Worm (Caenorhabditis elegans): Measurements from ENCODE around the gene ncx-5.
"Not testable (repeated sequence)": the region's sequence is repeated elsewhere in the genome, so short reads cannot be mapped to it uniquely, and the experiment has no call there.

The ncx-5 gene

DNA sequence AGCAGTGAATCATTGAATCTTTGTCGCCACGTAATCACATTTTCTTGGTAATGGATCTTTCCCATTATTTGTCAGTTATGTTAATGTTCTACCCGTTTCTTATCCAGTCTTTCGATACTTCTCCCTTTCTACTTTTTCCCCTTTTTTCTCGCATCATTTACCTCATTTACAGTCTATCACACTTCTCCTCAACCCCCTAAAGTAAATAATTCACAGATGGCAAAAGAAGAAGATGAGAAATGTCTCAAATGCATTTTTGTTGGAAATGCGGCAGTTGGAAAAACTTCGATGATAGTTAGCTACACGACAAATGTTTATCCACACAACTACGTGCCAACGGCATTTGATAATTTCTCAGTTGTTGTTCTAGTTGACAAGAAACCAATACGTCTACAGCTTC is 27.8 kb downstream of the ncx-5 start, which contains the start of gene chw-1:
TSS of gene chw-1 (plus strand) at position 217 of the 400 bp plus-strand sequence.
- TF ChIP-seq him-1 (tag; optimal IDR thresholded peaks at IDR 0.05): no peak
- no peak for TF ChIP-seq somi-1 (GFP tag; optimal IDR thresholded peaks at IDR 0.05)
- TF ChIP-seq nhr-120 (GFP tag; IDR thresholded peaks at IDR 0.05): no peak
- no peak for TF ChIP-seq Y56A3A.18 (GFP tag; IDR thresholded peaks at IDR 0.05)
- TF ChIP-seq unc-62 (GFP tag; optimal IDR thresholded peaks at IDR 0.05): no peak
- no peak for TF ChIP-seq attf-3 (GFP tag; conservative IDR thresholded peaks at IDR 0.05)
- no peak for TF ChIP-seq attf-5 (GFP tag; optimal IDR thresholded peaks at IDR 0.05)
- no peak for TF ChIP-seq aptf-3 (GFP tag; IDR thresholded peaks at IDR 0.05)
- no peak for TF ChIP-seq B0261.1 (tag; optimal IDR thresholded peaks at IDR 0.05)
- TF ChIP-seq rec-8 (tag; optimal IDR thresholded peaks at IDR 0.05): no peak
- no peak for TF ChIP-seq F49E8.2 (tag; optimal IDR thresholded peaks at IDR 0.05; ENCODE audit: insufficient read depth)
- no peak for TF ChIP-seq nhr-80 (tag; optimal IDR thresholded peaks at IDR 0.05)
- no peak for TF ChIP-seq repo-1 (tag; optimal IDR thresholded peaks at IDR 0.05)
- no peak for TF ChIP-seq lsl-1 (GFP tag; optimal IDR thresholded peaks at IDR 0.05)
- no peak for TF ChIP-seq C06A6.2 (GFP tag; conservative IDR thresholded peaks at IDR 0.05)
- TF ChIP-seq lag-1 (GFP tag; IDR thresholded peaks at IDR 0.05): no peak
- no peak for TF ChIP-seq C17E4.6 (GFP tag; IDR thresholded peaks at IDR 0.05)
- TF ChIP-seq hmg-1.2 (GFP tag; IDR thresholded peaks at IDR 0.05): no peak
- no peak for TF ChIP-seq bed-2 (GFP tag; IDR thresholded peaks at IDR 0.05)
- no peak for TF ChIP-seq ztf-6 (GFP tag; IDR thresholded peaks at IDR 0.05)

DNA sequence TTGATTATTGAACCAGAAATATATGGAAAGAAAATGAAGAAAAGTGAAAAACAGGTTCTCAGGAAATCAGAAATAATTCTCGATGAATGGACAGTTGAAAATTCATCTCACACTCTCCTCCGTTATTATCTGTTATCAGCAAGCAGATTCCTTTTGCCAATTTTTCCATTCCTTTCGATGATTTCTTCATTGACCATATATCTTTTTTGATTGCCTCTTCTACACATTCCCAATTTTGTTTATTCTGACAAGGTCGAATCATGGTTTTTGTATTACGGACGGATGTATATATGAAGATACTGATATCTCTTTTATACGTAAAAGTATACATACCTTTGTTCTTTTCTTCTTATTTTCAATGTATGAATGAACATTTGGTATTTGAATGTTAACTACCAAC is 29.2 kb downstream of the ncx-5 start:
- TF ChIP-seq F10E7.11 (tag; optimal IDR thresholded peaks at IDR 0.05) (no peak), lin-54 (GFP tag; optimal IDR thresholded peaks at IDR 0.05) (no peak), hmg-1.2 (GFP tag; IDR thresholded peaks at IDR 0.05) (no peak), ztf-18 (tag; optimal IDR thresholded peaks at IDR 0.05) (no peak), B0035.1 (tag; optimal IDR thresholded peaks at IDR 0.05) (no peak), lin-26 (GFP tag; IDR thresholded peaks at IDR 0.05) (no peak), dox-1 (GFP tag; IDR thresholded peaks at IDR 0.05) (no peak), nhr-120 (GFP tag; IDR thresholded peaks at IDR 0.05) (no peak), nhr-90 (tag; optimal IDR thresholded peaks at IDR 0.05) (no peak), mel-28 (tag; optimal IDR thresholded peaks at IDR 0.05; ENCODE audit: borderline replicate concordance) (no peak), cebp-2 (GFP tag; IDR thresholded peaks at IDR 0.05) (no peak), bed-1 (GFP tag; IDR thresholded peaks at IDR 0.05) (no peak), zim-3 (tag; optimal IDR thresholded peaks at IDR 0.05) (no peak), dpff-1 (tag; optimal IDR thresholded peaks at IDR 0.05) (no peak), nhr-27 (tag; optimal IDR thresholded peaks at IDR 0.05) (no peak), T07F8.4 (tag; optimal IDR thresholded peaks at IDR 0.05) (no peak)

DNA sequence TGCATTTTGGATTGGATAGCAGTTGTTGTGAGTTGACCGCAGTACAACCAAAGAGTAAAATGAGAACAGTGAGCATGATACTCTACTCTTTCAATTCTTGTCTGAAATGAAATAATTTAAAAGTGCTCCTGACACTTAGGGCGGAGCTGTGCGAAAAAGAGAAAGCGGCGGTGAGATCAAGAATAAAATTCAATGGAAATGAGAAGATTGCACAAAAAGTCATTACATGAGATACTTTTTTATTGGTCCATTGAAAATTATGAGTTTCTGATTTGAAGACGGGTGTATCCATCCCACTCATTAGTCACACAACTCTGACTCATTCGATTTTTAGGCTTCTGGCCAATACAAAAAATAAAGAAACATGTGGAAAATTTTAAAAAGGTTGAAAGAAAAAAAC is 32.7 kb downstream of the ncx-5 start, which contains the start of gene F22E12.1:
TSS of gene F22E12.1 (minus strand) at position 101 of the 400 bp plus-strand sequence.
- no peak for TF ChIP-seq ets-4 (GFP tag; optimal IDR thresholded peaks at IDR 0.05)

DNA sequence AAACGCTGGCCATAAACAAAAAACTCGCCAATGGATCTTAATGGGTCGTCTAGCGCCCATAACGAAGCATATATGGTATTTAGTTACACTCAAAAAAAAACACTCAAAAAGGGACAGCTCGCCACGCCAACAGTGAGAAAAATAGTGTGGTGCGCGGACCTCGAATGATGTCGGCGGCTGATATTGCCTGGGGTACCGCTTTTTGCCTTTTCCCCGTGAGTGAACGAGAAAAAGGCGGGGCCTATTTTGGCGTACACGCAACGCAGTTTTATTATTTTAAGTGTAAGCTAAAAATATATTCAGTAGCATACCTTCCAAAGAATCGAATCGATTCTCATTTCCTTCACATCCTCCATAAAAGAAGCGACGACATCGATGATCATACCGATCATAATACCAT is 33.1 kb downstream of the ncx-5 start:
- not testable (repeated sequence) for TF ChIP-seq snpc-4 (GFP tag; optimal IDR thresholded peaks at IDR 0.05)
- TF ChIP-seq snpc-4 (tag; optimal IDR thresholded peaks at IDR 0.05): peak in 3 of 4 experiments; percentile 45 to 85 (median 72)
- TF ChIP-seq attf-6 (GFP tag; IDR thresholded peaks at IDR 0.05): peak; percentile 76; the same call in 1 of the 2 replicates
- peak; percentile 47; the same call in 1 of the 2 replicates for TF ChIP-seq pbrm-1 (GFP tag; IDR thresholded peaks at IDR 0.05)
- peak; percentile 69 for TF ChIP-seq hmg-1.2 (GFP tag; IDR thresholded peaks at IDR 0.05)
- TF ChIP-seq snpc-1.1 (tag; optimal IDR thresholded peaks at IDR 0.05; ENCODE audit: insufficient read depth): peak; percentile 62

Measured in whole organism, young adult.